Fruit fly (Drosophila melanogaster): ENCODE results near the gene ouib.

ouib gene

DNA sequence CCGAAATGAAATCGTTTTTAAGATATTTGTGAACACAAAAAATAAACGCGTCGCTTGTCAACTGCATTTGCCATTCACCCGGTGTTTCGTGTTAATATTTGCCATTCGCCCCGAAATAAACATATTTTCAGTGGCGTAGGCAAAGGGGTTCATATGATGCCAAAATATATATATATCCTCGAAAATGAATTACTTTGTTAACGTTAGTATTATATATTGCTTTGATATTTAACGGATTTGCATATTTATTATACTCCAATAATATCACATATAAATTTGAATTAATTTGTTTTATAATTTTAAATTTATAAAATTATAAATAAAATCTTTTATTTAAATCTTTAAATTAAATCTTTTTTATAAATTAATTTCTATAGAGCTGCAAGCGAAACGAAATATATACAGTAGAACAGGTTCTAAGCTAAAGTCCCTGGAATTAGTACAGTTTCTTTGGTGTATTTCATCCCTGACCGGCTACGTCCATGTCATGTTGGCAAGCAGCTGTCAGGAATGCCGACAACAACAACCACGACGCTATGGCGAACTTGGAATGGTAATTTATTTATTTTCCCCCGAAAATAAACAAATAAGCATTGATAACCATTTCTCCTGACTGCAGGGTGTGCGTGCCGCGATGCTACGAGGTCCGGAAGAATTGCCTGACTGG is 6.5 kb downstream of the ouib start, which contains the start of the genes M1BP and CG8202 (continued):
- TF ChIP-seq Stat92E (GFP tag; optimal IDR thresholded peaks at IDR 0.05) (no peak), CG10462 (GFP tag; optimal IDR thresholded peaks at IDR 0.05) (peak; percentile 78), CG17385 (GFP tag; optimal IDR thresholded peaks at IDR 0.05) (peak; percentile 89), Opbp (GFP tag; IDR thresholded peaks at IDR 0.05; ENCODE audit: partially characterized antibody) (no peak), CG13894 (tag; optimal IDR thresholded peaks at IDR 0.05) (no peak), CG17328 (GFP tag; IDR thresholded peaks at IDR 0.05) (no peak; the same call in 1 of the 2 replicates), Lpt (GFP tag; optimal IDR thresholded peaks at IDR 0.05) (no peak), Bdp1 (GFP tag; optimal IDR thresholded peaks at IDR 0.05) (no peak), kah (GFP tag; optimal IDR thresholded peaks at IDR 0.05) (peak; percentile 85), Xbp1 (GFP tag; optimal IDR thresholded peaks at IDR 0.05) (peak; percentile 93), HmgD (GFP tag; optimal IDR thresholded peaks at IDR 0.05) (no peak), bcd (GFP tag; optimal IDR thresholded peaks at IDR 0.05) (peak; percentile 90), Oli (tag; optimal IDR thresholded peaks at IDR 0.05) (peak; percentile 92), crp (GFP tag; optimal IDR thresholded peaks at IDR 0.05) (peak in 1 of 2 experiments; percentile 73), ewg (GFP tag; optimal IDR thresholded peaks at IDR 0.05) (peak; percentile 74), Hsf (GFP tag; optimal IDR thresholded peaks at IDR 0.05) (peak; percentile 60), trem (tag; optimal IDR thresholded peaks at IDR 0.05) (peak; percentile 87), Sin3A (optimal IDR thresholded peaks at IDR 0.05) (no peak), Drgx (GFP tag; IDR thresholded peaks at IDR 0.05) (peak; percentile 74), cas (GFP tag; IDR thresholded peaks at IDR 0.05) (no peak), CG7786 (GFP tag; optimal IDR thresholded peaks at IDR 0.05) (peak; percentile 36), CG17802 (tag; optimal IDR thresholded peaks at IDR 0.05) (peak; percentile 31), CG15269 (tag; optimal IDR thresholded peaks at IDR 0.05) (peak; percentile 89), sug (tag; optimal IDR thresholded peaks at IDR 0.05) (peak; percentile 92), Dip3 (GFP tag; optimal IDR thresholded peaks at IDR 0.05) (peak; percentile 13), pnt (GFP tag; optimal IDR thresholded peaks at IDR 0.05) (peak; percentile 70), Sox102F (GFP tag; optimal IDR thresholded peaks at IDR 0.05) (peak; percentile 91), CG34376 (GFP tag; optimal IDR thresholded peaks at IDR 0.05) (peak; percentile 47), CG32767 (GFP tag; IDR thresholded peaks at IDR 0.05) (peak; percentile 64; the same call in 1 of the 2 replicates), dan (GFP tag; IDR thresholded peaks at IDR 0.05) (no peak), CG4404 (GFP tag; IDR thresholded peaks at IDR 0.05) (peak; percentile 74), ro (GFP tag; IDR thresholded peaks at IDR 0.05) (peak; percentile 46; the same call in 1 of the 2 replicates), Eip74EF (GFP tag; optimal IDR thresholded peaks at IDR 0.05) (no peak), psq (GFP tag; optimal IDR thresholded peaks at IDR 0.05) (peak; percentile 67), Nf-YB (GFP tag; optimal IDR thresholded peaks at IDR 0.05) (peak; percentile 85), Meics (GFP tag; optimal IDR thresholded peaks at IDR 0.05) (peak; percentile 94), CG17912 (GFP tag; optimal IDR thresholded peaks at IDR 0.05) (peak; percentile 68), bab2 (GFP tag; optimal IDR thresholded peaks at IDR 0.05) (peak; percentile 55), sens-2 (GFP tag; IDR thresholded peaks at IDR 0.05) (no peak), lbe (GFP tag; optimal IDR thresholded peaks at IDR 0.05) (peak; percentile 78), CG1832 (GFP tag; optimal IDR thresholded peaks at IDR 0.05) (no peak), CG8359 (GFP tag; optimal IDR thresholded peaks at IDR 0.05; ENCODE audit: borderline replicate concordance) (peak; percentile 70), abd-A (tag; optimal IDR thresholded peaks at IDR 0.05) (no peak), p53 (GFP tag; optimal IDR thresholded peaks at IDR 0.05) (no peak), Hr3 (GFP tag; optimal IDR thresholded peaks at IDR 0.05) (peak; percentile 94), kni (GFP tag; optimal IDR thresholded peaks at IDR 0.05) (no peak), CG4617 (GFP tag; optimal IDR thresholded peaks at IDR 0.05; ENCODE audit: borderline replicate concordance) (peak; percentile 54), Chrac-16 (GFP tag; optimal IDR thresholded peaks at IDR 0.05) (peak; percentile 86), ERR (GFP tag; optimal IDR thresholded peaks at IDR 0.05) (no peak)
